Fruit fly (Drosophila melanogaster): Measurements from ENCODE around the gene Grip.

Gene Grip

dm6 chrX:6007502-6007901, 41.4 kb downstream of the Grip start:
- no peak for TF ChIP-seq CG8478 (optimal IDR thresholded peaks at IDR 0.05)
- TF ChIP-seq CTCF (optimal IDR thresholded peaks at IDR 0.05): no peak

- no peak for TF ChIP-seq CG8478 (optimal IDR thresholded peaks at IDR 0.05)
- no peak for TF ChIP-seq CTCF (optimal IDR thresholded peaks at IDR 0.05)
These were observed 44.6 kb downstream of the Grip start for dm6 chrX:6010539-6011268.

DNA sequence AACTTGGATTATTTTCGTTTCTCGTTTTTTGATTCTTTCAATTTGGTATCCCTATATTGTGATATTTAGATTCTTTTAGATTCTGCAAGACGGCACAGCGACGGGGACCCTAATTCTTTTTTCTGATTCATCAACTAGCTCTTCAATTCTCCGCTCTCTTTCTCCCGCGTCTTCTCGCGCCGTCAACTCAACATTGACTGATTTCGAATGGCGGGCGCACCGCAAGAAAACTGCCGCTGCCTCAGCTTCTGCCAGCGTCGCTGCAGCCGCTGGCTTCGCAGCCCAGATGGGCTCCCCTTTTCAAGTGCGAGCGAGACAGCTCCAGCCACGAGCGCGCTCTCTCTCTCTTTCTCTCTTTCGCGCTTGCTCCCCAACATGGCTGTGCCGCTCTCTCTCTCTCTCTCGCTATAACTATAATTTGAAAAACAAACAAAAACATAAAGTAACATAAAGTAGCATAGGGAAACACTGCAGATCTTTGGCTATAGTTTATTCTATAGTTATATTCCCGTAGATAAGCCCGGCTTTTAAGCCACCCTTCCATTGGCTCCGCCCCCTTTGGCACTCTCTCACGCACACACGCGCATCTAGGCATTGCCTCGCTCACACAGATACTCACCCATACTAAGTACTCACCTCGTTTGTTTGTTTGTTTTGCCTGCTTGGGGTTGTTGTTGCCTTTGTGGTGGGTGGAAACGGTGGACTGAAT, 47.1 kb downstream of the Grip start, which contains the start of gene mab-21:
TSS of gene mab-21 (minus strand) at position 206 of the 709 bp plus-strand sequence.
- TF ChIP-seq CTCF (optimal IDR thresholded peaks at IDR 0.05) (no peak), CG8478 (optimal IDR thresholded peaks at IDR 0.05) (no peak)

- TF ChIP-seq CTCF (optimal IDR thresholded peaks at IDR 0.05) (no peak), CG8478 (optimal IDR thresholded peaks at IDR 0.05) (no peak)
These were observed 54.2 kb downstream of the Grip start for dm6 chrX:6020254-6020653.

- TF ChIP-seq CG8478 (optimal IDR thresholded peaks at IDR 0.05) (no peak), CTCF (optimal IDR thresholded peaks at IDR 0.05) (no peak)
These were observed 55.3 kb downstream of the Grip start for dm6 chrX:6021414-6021813.

dm6 chrX:6022090-6022489, 56.0 kb downstream of the Grip start:
- TF ChIP-seq CTCF (optimal IDR thresholded peaks at IDR 0.05) (no peak), CG8478 (optimal IDR thresholded peaks at IDR 0.05) (no peak)

DNA sequence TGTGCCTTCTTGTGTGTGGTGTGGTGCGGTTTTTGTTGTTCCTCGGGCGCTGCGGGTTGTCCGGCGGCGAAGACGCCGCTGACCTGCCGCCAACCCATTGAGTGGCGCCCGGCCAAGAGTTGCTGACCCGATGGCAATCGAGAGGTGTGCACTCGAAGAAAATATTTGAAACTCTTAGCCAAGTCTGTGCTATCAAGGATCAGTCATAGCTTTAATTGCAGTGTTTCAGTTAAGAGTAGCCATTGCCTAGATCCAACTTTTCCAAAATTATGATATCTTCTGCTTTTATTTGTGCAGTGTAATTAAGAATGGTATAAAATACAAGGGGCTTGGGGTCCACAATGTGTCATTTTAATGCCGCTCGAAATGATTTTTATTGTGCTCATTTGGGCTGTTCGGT, 58.6 kb downstream of the Grip start:
- TF ChIP-seq CG8478 (optimal IDR thresholded peaks at IDR 0.05) (no peak), CTCF (optimal IDR thresholded peaks at IDR 0.05) (no peak)

DNA sequence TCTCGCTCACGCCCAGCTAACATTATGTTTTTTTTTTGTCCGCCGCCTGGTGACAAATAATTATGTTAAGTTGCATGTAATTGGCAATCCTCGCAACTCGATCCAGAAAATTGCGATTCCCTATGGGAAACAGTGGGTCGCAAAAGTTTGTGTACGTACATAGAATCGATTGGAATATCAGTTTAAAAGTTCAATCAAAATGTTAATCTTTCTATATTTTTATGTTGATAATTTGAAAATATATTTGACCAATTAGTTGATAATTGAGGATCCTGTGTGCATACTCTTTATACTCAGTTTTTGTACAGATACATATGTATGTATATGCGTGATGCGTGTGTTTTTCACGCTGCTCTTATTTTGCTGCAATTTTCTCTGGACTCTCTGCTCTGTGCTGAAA, 61.8 kb downstream of the Grip start:
- TF ChIP-seq CTCF (optimal IDR thresholded peaks at IDR 0.05) (no peak), CG8478 (optimal IDR thresholded peaks at IDR 0.05) (no peak)

dm6 chrX:6029015-6029414, 62.9 kb downstream of the Grip start:
- no peak for TF ChIP-seq CG8478 (optimal IDR thresholded peaks at IDR 0.05)
- TF ChIP-seq CTCF (optimal IDR thresholded peaks at IDR 0.05): no peak

DNA sequence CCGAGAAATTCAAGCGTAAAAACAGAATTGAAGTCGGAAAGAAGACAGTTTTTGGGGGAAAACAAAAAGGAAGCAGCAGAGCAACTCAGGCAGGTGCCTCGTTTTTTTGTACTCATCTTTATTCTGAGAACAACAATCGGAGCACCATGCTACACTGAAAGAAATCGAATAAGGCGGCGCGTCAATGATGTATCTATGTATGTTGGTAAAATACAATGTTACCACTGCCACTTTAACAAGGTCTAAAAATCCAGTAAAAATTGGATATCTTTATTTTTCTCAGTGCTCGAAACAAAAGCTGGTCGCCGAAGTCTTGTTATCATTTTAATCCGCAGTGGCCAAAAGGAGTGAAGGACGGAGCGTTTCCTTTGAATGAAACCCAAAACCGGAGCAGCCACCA, 63.9 kb downstream of the Grip start:
- TF ChIP-seq CG8478 (optimal IDR thresholded peaks at IDR 0.05): no peak
- no peak for TF ChIP-seq CTCF (optimal IDR thresholded peaks at IDR 0.05)

DNA sequence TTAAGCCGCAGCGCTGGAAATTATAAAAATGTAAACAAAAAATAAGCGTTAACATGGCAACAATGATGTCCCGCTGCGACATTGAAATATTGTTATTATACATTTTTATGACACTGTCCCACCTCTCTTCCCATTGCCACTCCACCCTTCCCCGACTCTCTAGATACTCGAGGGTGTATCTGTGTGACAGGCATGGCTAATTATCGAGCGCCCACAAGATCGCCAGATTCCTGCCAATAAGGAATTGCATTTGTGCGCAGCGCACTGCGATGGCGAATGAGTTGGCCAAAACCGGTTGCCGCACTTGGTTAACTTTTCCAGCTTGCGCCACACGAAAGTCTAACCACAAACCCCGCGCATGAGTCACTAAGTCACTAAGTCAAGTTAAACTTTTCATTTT, 64.5 kb downstream of the Grip start:
- no peak for TF ChIP-seq CG8478 (optimal IDR thresholded peaks at IDR 0.05)
- no peak for TF ChIP-seq CTCF (optimal IDR thresholded peaks at IDR 0.05)

DNA sequence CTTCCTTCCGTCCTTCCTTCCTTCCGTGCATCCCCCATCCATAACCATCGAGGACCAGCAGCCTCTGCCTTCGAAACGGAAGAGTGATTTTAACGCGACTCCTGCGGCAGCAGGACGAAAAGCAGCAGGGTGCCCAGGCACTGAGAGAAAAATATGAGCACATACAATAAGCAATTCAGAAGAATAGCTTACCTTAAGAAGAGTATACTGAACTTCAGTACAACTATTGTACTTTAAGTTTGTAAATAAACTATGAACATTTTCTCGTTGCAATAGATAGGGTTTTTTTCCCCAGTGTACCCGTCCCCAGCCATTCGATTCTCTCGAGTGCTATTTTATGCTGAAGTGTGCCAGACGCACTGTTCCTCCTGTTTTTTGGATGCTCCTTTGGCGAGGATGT, 65.6 kb downstream of the Grip start:
- TF ChIP-seq CG8478 (optimal IDR thresholded peaks at IDR 0.05): no peak
- TF ChIP-seq CTCF (optimal IDR thresholded peaks at IDR 0.05): no peak

DNA sequence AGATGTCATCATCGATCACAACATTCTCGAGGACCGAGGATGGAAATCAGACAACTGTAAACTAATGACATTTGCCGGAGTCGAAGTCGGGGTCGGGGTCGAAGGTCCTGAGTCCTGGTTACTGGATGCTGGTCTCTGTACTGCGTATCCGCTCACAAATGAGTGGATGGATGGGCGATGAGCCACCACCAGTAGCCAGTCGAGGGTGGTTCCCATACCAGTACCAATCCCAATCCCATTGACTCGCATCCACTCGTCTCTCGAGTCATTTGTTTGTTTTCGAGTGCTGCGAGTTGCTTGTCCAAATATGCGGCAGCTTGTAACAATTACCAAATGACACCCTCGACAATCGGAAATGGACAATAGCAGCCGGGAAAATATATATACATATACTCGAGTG, 66.7 kb downstream of the Grip start:
- TF ChIP-seq CTCF (optimal IDR thresholded peaks at IDR 0.05) (no peak), CG8478 (optimal IDR thresholded peaks at IDR 0.05) (no peak)

DNA sequence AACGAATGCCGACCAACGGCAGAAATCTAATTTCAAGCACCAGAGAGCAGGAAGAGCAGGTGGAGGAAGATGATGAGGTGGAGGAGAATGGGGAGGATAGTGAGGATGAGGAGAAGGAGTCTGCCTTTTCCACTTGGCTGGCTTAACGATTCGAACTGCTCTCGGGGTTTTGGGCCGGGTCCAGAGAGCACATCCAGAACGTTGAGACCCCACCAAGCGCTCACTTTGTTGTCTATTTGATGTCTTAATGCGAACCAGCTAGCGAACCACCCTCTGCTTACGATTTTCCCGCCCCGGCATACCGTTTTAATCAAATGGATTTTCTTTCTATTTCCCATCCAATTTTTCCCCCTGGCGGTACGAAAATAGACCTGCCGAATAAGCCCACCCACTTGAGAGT, 68.7 kb downstream of the Grip start:
- TF ChIP-seq CG8478 (optimal IDR thresholded peaks at IDR 0.05) (no peak), CTCF (optimal IDR thresholded peaks at IDR 0.05) (no peak)

dm6 chrX:6035359-6035758, 69.3 kb downstream of the Grip start:
- TF ChIP-seq CG8478 (optimal IDR thresholded peaks at IDR 0.05) (no peak), CTCF (optimal IDR thresholded peaks at IDR 0.05) (peak; percentile 32 to 72)

Measured in S2 (cell line).